Fruit fly (Drosophila melanogaster) whole organism, pupa: Measurements from ENCODE around the gene Cyp313a1.

ENCODE experiments used
- CG8159 ChIP-seq: fragments of 200-800 bp; sonication (Bioruptor generic); optimal IDR thresholded peaks from 3 replicates; lab custom pipeline; 2018; ENCODE audit warnings: missing biosample characterization, mild to moderate bottlenecking, missing genetic modification characterization, moderate library complexity
- Pif1B ChIP-seq: fragments of 200-800 bp; sonication (Bioruptor generic); optimal IDR thresholded peaks from 3 replicates; lab custom pipeline; 2016; ENCODE audit warnings: missing biosample characterization, missing genetic modification characterization
- Snoo ChIP-seq: fragments of 200-800 bp; sonication (Bioruptor generic); optimal IDR thresholded peaks from 3 replicates; lab custom pipeline; 2017; ENCODE audit warnings: missing biosample characterization, mild to moderate bottlenecking, missing genetic modification characterization, inconsistent platforms
- gl ChIP-seq: fragments of 200-800 bp; sonication (Bioruptor generic); optimal IDR thresholded peaks from 2 replicates; lab custom pipeline; 2018; ENCODE audit warnings: missing biosample characterization, mild to moderate bottlenecking, missing genetic modification characterization

DNA sequence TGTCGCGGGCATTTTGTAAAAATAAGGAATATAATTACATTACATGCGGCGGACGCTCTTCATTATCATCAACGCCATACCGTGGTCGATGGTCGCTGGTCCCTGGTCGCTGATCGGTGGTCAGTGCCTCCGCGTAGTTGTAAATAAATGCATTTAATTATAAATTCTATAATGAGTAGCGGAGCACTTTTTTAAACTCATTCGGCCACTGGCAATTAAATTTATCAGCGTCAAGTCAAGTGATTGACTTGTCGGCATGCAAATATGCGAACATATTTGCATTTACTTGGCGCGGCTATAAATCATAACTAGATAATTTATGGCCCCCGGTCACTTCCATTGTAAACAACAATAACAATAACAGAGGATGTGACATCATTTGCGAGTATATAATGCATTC is 49.4 kb upstream of the Cyp313a1 start:
- TF ChIP-seq Pif1B (GFP tag; lab: Kevin White, UChicago) (no peak), CG8159 (tag; lab: Kevin White, UChicago) (no peak), gl (tag; lab: Kevin White, UChicago) (no peak), Snoo (tag; lab: Kevin White, UChicago) (no peak)
